Fruit fly (Drosophila melanogaster) whole organism, adult: ENCODE data around the gene Dap160.

Experiments
- CG11617 ChIP-seq: fragments of 200-800 bp; sonication (Bioruptor generic); optimal IDR thresholded peaks from 2 replicates; lab custom pipeline; 2017; ENCODE audit warnings: mild to moderate bottlenecking, missing biosample characterization, missing genetic modification reagents, missing genetic modification characterization
- CG12768 ChIP-seq: fragments of 200-800 bp; sonication (Bioruptor generic); optimal IDR thresholded peaks from 2 replicates; lab custom pipeline; 2017; ENCODE audit warnings: missing biosample characterization, missing genetic modification characterization, mild to moderate bottlenecking, moderate library complexity, missing genetic modification reagents
- CG14711 ChIP-seq: fragments of 200-800 bp; sonication (Bioruptor generic); optimal IDR thresholded peaks from 2 replicates; lab custom pipeline; 2018; ENCODE audit warnings: missing biosample characterization, mild to moderate bottlenecking, missing genetic modification characterization, moderate library complexity
- CG1620 ChIP-seq: fragments of 200-800 bp; sonication (Bioruptor generic); optimal IDR thresholded peaks from 2 replicates; lab custom pipeline; 2016; ENCODE audit warnings: missing biosample characterization, missing genetic modification characterization
- CG33017 ChIP-seq: fragments of 200-800 bp; sonication (Bioruptor generic); optimal IDR thresholded peaks from 2 replicates; lab custom pipeline; 2018; ENCODE audit warnings: missing biosample characterization, mild to moderate bottlenecking, missing genetic modification characterization, moderate library complexity
- CG5204 ChIP-seq: fragments of 200-800 bp; sonication (Bioruptor generic); optimal IDR thresholded peaks from 2 replicates; lab custom pipeline; 2016; ENCODE audit warnings: missing biosample characterization, missing genetic modification characterization
- CG7045 ChIP-seq: fragments of 200-800 bp; sonication (Bioruptor generic); optimal IDR thresholded peaks from 2 replicates; lab custom pipeline; 2017; ENCODE audit warnings: missing biosample characterization, mild to moderate bottlenecking, missing genetic modification characterization
- CG7101 ChIP-seq: fragments of 200-800 bp; sonication (Bioruptor generic); optimal IDR thresholded peaks from 2 replicates; lab custom pipeline; 2018; ENCODE audit warnings: missing biosample characterization, mild to moderate bottlenecking, missing genetic modification characterization, moderate library complexity
- Clk ChIP-seq: fragments of 200-800 bp; sonication (Bioruptor generic); optimal IDR thresholded peaks from 2 replicates; lab custom pipeline; 2017; ENCODE audit warnings: missing biosample characterization, missing genetic modification characterization
- Crg-1 ChIP-seq: fragments of 200-800 bp; sonication (Bioruptor generic); optimal IDR thresholded peaks from 2 replicates; lab custom pipeline; 2016; ENCODE audit warnings: missing biosample characterization, missing genetic modification characterization
- Hr96 ChIP-seq: fragments of 200-800 bp; sonication (Bioruptor generic); optimal IDR thresholded peaks from 2 replicates; lab custom pipeline; 2016; ENCODE audit warnings: missing biosample characterization, missing genetic modification characterization
- Mnt ChIP-seq: fragments of 200-800 bp; sonication (Bioruptor generic); optimal IDR thresholded peaks from 2 replicates; lab custom pipeline; 2016; ENCODE audit warnings: missing biosample characterization, mild to moderate bottlenecking, missing genetic modification characterization
- bab1 ChIP-seq: fragments of 200-800 bp; sonication (Bioruptor generic); optimal IDR thresholded peaks from 3 replicates; lab custom pipeline; 2019; ENCODE audit warnings: missing biosample characterization, mild to moderate bottlenecking, missing genetic modification characterization, moderate library complexity
- cic ChIP-seq: fragments of 200-800 bp; sonication (Bioruptor generic); optimal IDR thresholded peaks from 2 replicates; lab custom pipeline; 2017; ENCODE audit warnings: missing biosample characterization, mild to moderate bottlenecking, missing genetic modification characterization, moderate library complexity
- cnc ChIP-seq, 2 experiments: fragments of >200 bp; optimal IDR thresholded peaks; 2 replicates each; lab custom pipeline; 2017
- kay ChIP-seq: fragments of 200-800 bp; sonication (Bioruptor generic); peaks from one replicate; lab custom pipeline; 2016; ENCODE audit warnings: missing biosample characterization, missing genetic modification characterization, borderline replicate concordance
- ovo ChIP-seq: fragments of 200-800 bp; sonication (Bioruptor generic); optimal IDR thresholded peaks from 2 replicates; lab custom pipeline; 2016; ENCODE audit warnings: missing biosample characterization, missing genetic modification characterization
- pad ChIP-seq: fragments of 200-800 bp; sonication (Bioruptor generic); optimal IDR thresholded peaks from 3 replicates; lab custom pipeline; 2017; ENCODE audit warnings: missing biosample characterization, missing genetic modification characterization, mild to moderate bottlenecking, moderate library complexity, missing genetic modification reagents
- tj ChIP-seq: fragments of 200-800 bp; sonication (Bioruptor generic); optimal IDR thresholded peaks from 3 replicates; lab custom pipeline; 2017; ENCODE audit warnings: missing biosample characterization, mild to moderate bottlenecking, missing genetic modification characterization, moderate library complexity
- toe ChIP-seq: fragments of 200-800 bp; sonication (Bioruptor generic); optimal IDR thresholded peaks from 2 replicates; lab custom pipeline; 2016; ENCODE audit warnings: missing biosample characterization, missing genetic modification characterization

Gene Dap160

dm6 chr2L:21178436-21179216 is 36.5 kb upstream of the Dap160 start:
- TF ChIP-seq CG11617 (no peak), pad (GFP tag; lab: Kevin White, UChicago) (no peak), bab1 (no peak), kay (GFP tag; lab: Kevin White, UChicago) (no peak), ovo (GFP tag; lab: Kevin White, UChicago) (no peak), cic (GFP tag; lab: Kevin White, UChicago) (peak; percentile 42), Hr96 (GFP tag; lab: Kevin White, UChicago) (no peak), tj (GFP tag; lab: Kevin White, UChicago) (peak; percentile 41), CG7101 (tag; lab: Kevin White, UChicago) (no peak), CG1620 (GFP tag; lab: Kevin White, UChicago) (no peak), CG5204 (GFP tag; lab: Kevin White, UChicago) (no peak), toe (GFP tag; lab: Kevin White, UChicago) (no peak), Mnt (GFP tag; lab: Kevin White, UChicago) (peak; percentile 88), Crg-1 (GFP tag; lab: Kevin White, UChicago) (peak; percentile 10), CG12768 (GFP tag; lab: Kevin White, UChicago) (no peak), CG7045 (GFP tag; lab: Kevin White, UChicago) (no peak), CG14711 (no peak), Clk (no peak), CG33017 (tag; lab: Kevin White, UChicago) (no peak), cnc (optimal IDR thresholded peaks at IDR 0.05; lab: Kevin White, UChicago) (no peak)

- TF ChIP-seq cic (GFP tag; lab: Kevin White, UChicago) (no peak), Crg-1 (GFP tag; lab: Kevin White, UChicago) (no peak), pad (GFP tag; lab: Kevin White, UChicago) (no peak), Mnt (GFP tag; lab: Kevin White, UChicago) (no peak)
These were observed 30.8 kb upstream of the Dap160 start, which contains the start of gene CG31627 for dm6 chr2L:21172922-21173321. CG31627 (plus strand) TSS chr2L:21173222.

dm6 chr2L:21169863-21170262 is 27.7 kb upstream of the Dap160 start:
- no peak for TF ChIP-seq bab1
- TF ChIP-seq CG5204 (GFP tag; lab: Kevin White, UChicago): no peak
- TF ChIP-seq CG7045 (GFP tag; lab: Kevin White, UChicago): no peak
- no peak for TF ChIP-seq kay (GFP tag; lab: Kevin White, UChicago)
- no peak for TF ChIP-seq cic (GFP tag; lab: Kevin White, UChicago)
- TF ChIP-seq tj (GFP tag; lab: Kevin White, UChicago): no peak
- TF ChIP-seq CG7101 (tag; lab: Kevin White, UChicago): no peak
- TF ChIP-seq toe (GFP tag; lab: Kevin White, UChicago): no peak
- no peak for TF ChIP-seq ovo (GFP tag; lab: Kevin White, UChicago)
- no peak for TF ChIP-seq pad (GFP tag; lab: Kevin White, UChicago)
- no peak for TF ChIP-seq Mnt (GFP tag; lab: Kevin White, UChicago)
- TF ChIP-seq CG12768 (GFP tag; lab: Kevin White, UChicago): no peak
- no peak for TF ChIP-seq CG14711
- TF ChIP-seq CG33017 (tag; lab: Kevin White, UChicago): no peak

- TF ChIP-seq CG12768 (GFP tag; lab: Kevin White, UChicago): peak; percentile 43
- no peak for TF ChIP-seq Hr96 (GFP tag; lab: Kevin White, UChicago)
- no peak for TF ChIP-seq pad (GFP tag; lab: Kevin White, UChicago)
- peak; percentile 12 for TF ChIP-seq cic (GFP tag; lab: Kevin White, UChicago)
- TF ChIP-seq CG7101 (tag; lab: Kevin White, UChicago): no peak
- peak; percentile 2 for TF ChIP-seq CG7045 (GFP tag; lab: Kevin White, UChicago)
These were observed 27.0 kb upstream of the Dap160 start for dm6 chr2L:21169160-21169624.

- peak; percentile 70 for TF ChIP-seq cic (GFP tag; lab: Kevin White, UChicago)
- peak; percentile 67 for TF ChIP-seq tj (GFP tag; lab: Kevin White, UChicago)
- TF ChIP-seq CG11617: peak; percentile 88
- no peak for TF ChIP-seq CG5204 (GFP tag; lab: Kevin White, UChicago)
- no peak for TF ChIP-seq toe (GFP tag; lab: Kevin White, UChicago)
- peak; percentile 87 for TF ChIP-seq CG7101 (tag; lab: Kevin White, UChicago)
- peak; percentile 85 for TF ChIP-seq ovo (GFP tag; lab: Kevin White, UChicago)
- TF ChIP-seq Crg-1 (GFP tag; lab: Kevin White, UChicago): peak; percentile 97
- peak; percentile 71 for TF ChIP-seq bab1
- TF ChIP-seq Hr96 (GFP tag; lab: Kevin White, UChicago): peak; percentile 95
- TF ChIP-seq Mnt (GFP tag; lab: Kevin White, UChicago): peak; percentile 91
- TF ChIP-seq pad (GFP tag; lab: Kevin White, UChicago): peak; percentile 87
- TF ChIP-seq CG14711: peak; percentile 72
- TF ChIP-seq CG7045 (GFP tag; lab: Kevin White, UChicago): peak; percentile 87
- TF ChIP-seq cnc (optimal IDR thresholded peaks at IDR 0.05; lab: Kevin White, UChicago): no peak
- peak; percentile 84 for TF ChIP-seq Clk
- TF ChIP-seq CG33017 (tag; lab: Kevin White, UChicago): peak; percentile 86
- peak; percentile 94 for TF ChIP-seq CG12768 (GFP tag; lab: Kevin White, UChicago)
- TF ChIP-seq kay (GFP tag; lab: Kevin White, UChicago): no peak
- TF ChIP-seq CG1620 (GFP tag; lab: Kevin White, UChicago): peak; percentile 92
These were observed 26.4 kb upstream of the Dap160 start, which contains the start of the genes mAcon1, CG43345 and CG43346 for dm6 chr2L:21168295-21169159. mAcon1 (plus strand) TSS chr2L:21168570. CG43345 (minus strand) TSS chr2L:21168581. CG43346 (minus strand) TSS chr2L:21168581.
